Fruit fly (Drosophila melanogaster): ENCODE results near the gene CG7573.

The CG7573 gene

dm6 chr3L:11273444-11274141, 38.0 kb upstream of the CG7573 start (continued):
- no peak for TF ChIP-seq tna (GFP tag; IDR thresholded peaks at IDR 0.05; ENCODE audit: partially characterized antibody)
- TF ChIP-seq pho (GFP tag; optimal IDR thresholded peaks at IDR 0.05) = no peak
- TF ChIP-seq lov (optimal IDR thresholded peaks at IDR 0.05) = no peak
- no peak for TF ChIP-seq lov (GFP tag; IDR thresholded peaks at IDR 0.05)
- TF ChIP-seq CG6813 (GFP tag; optimal IDR thresholded peaks at IDR 0.05) = no peak
- TF ChIP-seq row (GFP tag; IDR thresholded peaks at IDR 0.05) = no peak
- TF ChIP-seq CG9437 (GFP tag; optimal IDR thresholded peaks at IDR 0.05) = no peak
- TF ChIP-seq CG2712 (tag; optimal IDR thresholded peaks at IDR 0.05) = peak; percentile 4
- peak; percentile 22 for TF ChIP-seq CG10979 (tag; optimal IDR thresholded peaks at IDR 0.05)
- TF ChIP-seq CG7963 (GFP tag; IDR thresholded peaks at IDR 0.05; ENCODE audit: partially characterized antibody) = no peak
- TF ChIP-seq kah (GFP tag; optimal IDR thresholded peaks at IDR 0.05) = peak; percentile 14
- TF ChIP-seq HLH4C (GFP tag; IDR thresholded peaks at IDR 0.05; ENCODE audit: partially characterized antibody) = no peak
- TF ChIP-seq Opbp (GFP tag; IDR thresholded peaks at IDR 0.05; ENCODE audit: partially characterized antibody) = no peak
- no peak for TF ChIP-seq CG10543 (GFP tag; optimal IDR thresholded peaks at IDR 0.05)
- TF ChIP-seq trh (GFP tag; optimal IDR thresholded peaks at IDR 0.05) = no peak
- TF ChIP-seq CG1647 (GFP tag; optimal IDR thresholded peaks at IDR 0.05) = no peak
- no peak for TF ChIP-seq corto (GFP tag; optimal IDR thresholded peaks at IDR 0.05)
- no peak for TF ChIP-seq so (GFP tag; IDR thresholded peaks at IDR 0.05)
- TF ChIP-seq nmo (GFP tag; optimal IDR thresholded peaks at IDR 0.05) = no peak
- peak; percentile 35 for TF ChIP-seq nerfin-1 (tag; optimal IDR thresholded peaks at IDR 0.05)
- TF ChIP-seq Tbp (GFP tag; optimal IDR thresholded peaks at IDR 0.05) = no peak
- TF ChIP-seq gfzf (GFP tag; optimal IDR thresholded peaks at IDR 0.05) = no peak
- TF ChIP-seq ato (GFP tag; IDR thresholded peaks at IDR 0.05; ENCODE audit: partially characterized antibody) = no peak
- TF ChIP-seq CG3838 (GFP tag; optimal IDR thresholded peaks at IDR 0.05) = peak; percentile 7
- peak; percentile 3 for TF ChIP-seq CG14710 (tag; optimal IDR thresholded peaks at IDR 0.05)
- no peak for TF ChIP-seq stc (GFP tag; IDR thresholded peaks at IDR 0.05)
- TF ChIP-seq lilli (GFP tag; optimal IDR thresholded peaks at IDR 0.05) = no peak
- TF ChIP-seq D (optimal IDR thresholded peaks at IDR 0.05) = no peak
- peak; percentile 39 for TF ChIP-seq D (GFP tag; optimal IDR thresholded peaks at IDR 0.05)
- no peak for TF ChIP-seq ERR (GFP tag; optimal IDR thresholded peaks at IDR 0.05)
- no peak for TF ChIP-seq CG1603 (tag; optimal IDR thresholded peaks at IDR 0.05)
- TF ChIP-seq ems (GFP tag; optimal IDR thresholded peaks at IDR 0.05) = no peak
- TF ChIP-seq CG10959 (GFP tag; IDR thresholded peaks at IDR 0.05) = no peak
- TF ChIP-seq CG12942 (GFP tag; optimal IDR thresholded peaks at IDR 0.05) = no peak
- no peak for TF ChIP-seq cg (GFP tag; optimal IDR thresholded peaks at IDR 0.05)
- TF ChIP-seq CG4282 (GFP tag; optimal IDR thresholded peaks at IDR 0.05) = no peak
- no peak for TF ChIP-seq stwl (tag; optimal IDR thresholded peaks at IDR 0.05)
- no peak for TF ChIP-seq CkIIα-i1 (GFP tag; IDR thresholded peaks at IDR 0.05)
- TF ChIP-seq crol (GFP tag; IDR thresholded peaks at IDR 0.05) = no peak
- TF ChIP-seq CG18262 (tag; optimal IDR thresholded peaks at IDR 0.05) = peak; percentile 42
- no peak for TF ChIP-seq bowl (GFP tag; IDR thresholded peaks at IDR 0.05)
- no peak for TF ChIP-seq CG13123 (GFP tag; optimal IDR thresholded peaks at IDR 0.05)
- TF ChIP-seq Atf-2 (GFP tag; optimal IDR thresholded peaks at IDR 0.05) = no peak
- no peak for TF ChIP-seq HHEX (GFP tag; optimal IDR thresholded peaks at IDR 0.05)
- no peak for TF ChIP-seq esg (GFP tag; conservative IDR thresholded peaks at IDR 0.05)
- TF ChIP-seq CG6791 (GFP tag; IDR thresholded peaks at IDR 0.05; ENCODE audit: partially characterized antibody) = no peak
- no peak for TF ChIP-seq CG16813 (GFP tag; IDR thresholded peaks at IDR 0.05; ENCODE audit: partially characterized antibody)
- TF ChIP-seq Sry-δ (GFP tag; optimal IDR thresholded peaks at IDR 0.05) = no peak
- no peak for TF ChIP-seq gro (GFP tag; optimal IDR thresholded peaks at IDR 0.05)
- no peak for TF ChIP-seq HLHmδ (GFP tag; optimal IDR thresholded peaks at IDR 0.05)

All from whole organism, embryonic.